Fruit fly (Drosophila melanogaster) whole organism, larva: ENCODE results near the gene CG13775.

Source experiments
- noc ChIP-seq: fragments of 200-800 bp; sonication (Bioruptor generic); optimal IDR thresholded peaks from 3 replicates; lab custom pipeline; 2019; ENCODE audit warnings: missing biosample characterization, mild to moderate bottlenecking, missing genetic modification characterization, moderate library complexity

The CG13775 gene

DNA sequence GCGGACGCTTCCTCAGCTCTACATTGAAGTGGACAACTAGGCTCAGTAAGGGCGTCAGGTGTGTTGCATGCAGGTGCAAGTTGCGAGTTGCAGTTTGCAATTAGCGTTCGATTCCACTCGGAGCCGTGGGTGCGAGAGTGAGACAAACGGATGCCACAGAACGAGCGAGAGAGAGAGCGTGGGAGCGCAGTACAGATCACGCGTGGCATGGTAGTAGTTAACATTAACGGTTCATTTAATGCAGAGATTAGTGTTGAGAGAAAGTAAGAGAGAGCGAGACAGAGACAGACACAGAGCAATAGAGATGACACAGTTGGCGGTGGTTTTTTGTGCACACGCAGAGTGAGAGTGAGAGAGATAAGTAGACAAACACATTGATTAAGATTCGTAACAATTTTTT is 17.1 kb downstream of the CG13775 start:
- no peak for TF ChIP-seq noc (tag; lab: Kevin White, UChicago)

DNA sequence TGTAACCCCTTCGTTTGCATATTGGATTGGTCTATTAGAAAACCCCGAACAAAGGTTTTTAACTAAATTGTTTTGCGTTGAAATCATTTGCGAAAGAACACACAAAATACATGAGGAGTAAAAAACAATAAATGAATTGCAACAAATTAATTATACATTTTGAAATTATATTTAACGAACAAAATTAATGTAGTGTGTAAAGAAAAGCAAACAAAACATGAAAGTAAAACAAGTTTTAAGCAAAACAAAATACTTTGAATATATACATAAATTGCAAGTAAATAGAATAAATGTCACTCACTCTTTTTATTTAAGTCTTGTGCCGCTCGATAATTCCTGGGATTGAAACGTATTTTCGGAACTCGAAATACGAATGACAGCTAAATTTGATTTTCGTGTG is 24.9 kb downstream of the CG13775 start, which contains the start of gene CG43232:
TSS of gene CG43232 (plus strand) at position 301 of the 400 bp plus-strand sequence.
- no peak for TF ChIP-seq noc (tag; lab: Kevin White, UChicago)

- no peak for TF ChIP-seq noc (tag; lab: Kevin White, UChicago)
Observed at dm6 chr2L:6925114-6925513, 31.6 kb downstream of the CG13775 start.

- peak; percentile 81 for TF ChIP-seq noc (tag; lab: Kevin White, UChicago)
Observed at dm6 chr2L:6922091-6922753, 34.5 kb downstream of the CG13775 start.

- no peak for TF ChIP-seq noc (tag; lab: Kevin White, UChicago)
Observed at dm6 chr2L:6921360-6922090, 35.2 kb downstream of the CG13775 start.

DNA sequence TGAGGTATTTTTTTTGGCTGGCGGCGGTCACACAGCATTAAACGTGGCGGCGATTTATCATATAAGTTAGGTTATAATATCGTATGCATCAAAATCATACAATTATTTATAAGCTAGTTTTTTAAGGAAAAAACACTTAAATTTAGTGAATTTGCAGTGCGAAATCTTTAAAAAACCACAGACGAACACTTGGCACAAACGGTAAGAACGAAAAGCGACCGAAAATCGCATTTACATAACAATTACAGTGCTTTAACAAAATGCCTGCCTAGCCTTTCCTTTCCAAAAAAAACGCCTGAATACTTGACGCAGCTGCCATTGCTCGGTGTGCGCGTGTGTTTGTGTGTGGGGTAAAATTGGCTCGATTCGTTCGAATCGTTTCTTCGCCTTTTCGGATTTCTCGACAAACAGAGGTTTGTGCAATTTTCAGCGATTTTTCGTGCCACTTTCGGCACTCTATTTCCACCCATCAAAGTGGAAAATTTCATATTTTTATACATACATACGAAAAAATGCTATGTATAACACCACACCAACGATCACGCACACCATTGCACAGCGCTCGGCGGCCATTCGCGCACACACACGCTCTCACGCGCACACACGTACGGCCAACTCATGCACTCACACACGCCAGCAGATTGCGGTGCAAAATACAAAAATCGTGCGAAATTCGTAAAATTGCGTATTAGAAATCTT is 35.9 kb downstream of the CG13775 start, which contains the start of gene Hrb27C:
TSS of gene Hrb27C (plus strand) at position 44 of the 699 bp plus-strand sequence.
- TF ChIP-seq noc (tag; lab: Kevin White, UChicago): no peak

- TF ChIP-seq noc (tag; lab: Kevin White, UChicago): no peak
Observed at dm6 chr2L:6919850-6920660, 36.7 kb downstream of the CG13775 start, which contains the start of gene x16. Gene x16 (minus strand): TSS chr2L:6920210.

dm6 chr2L:6919203-6919849 is 37.4 kb downstream of the CG13775 start:
- no peak for TF ChIP-seq noc (tag; lab: Kevin White, UChicago)

DNA sequence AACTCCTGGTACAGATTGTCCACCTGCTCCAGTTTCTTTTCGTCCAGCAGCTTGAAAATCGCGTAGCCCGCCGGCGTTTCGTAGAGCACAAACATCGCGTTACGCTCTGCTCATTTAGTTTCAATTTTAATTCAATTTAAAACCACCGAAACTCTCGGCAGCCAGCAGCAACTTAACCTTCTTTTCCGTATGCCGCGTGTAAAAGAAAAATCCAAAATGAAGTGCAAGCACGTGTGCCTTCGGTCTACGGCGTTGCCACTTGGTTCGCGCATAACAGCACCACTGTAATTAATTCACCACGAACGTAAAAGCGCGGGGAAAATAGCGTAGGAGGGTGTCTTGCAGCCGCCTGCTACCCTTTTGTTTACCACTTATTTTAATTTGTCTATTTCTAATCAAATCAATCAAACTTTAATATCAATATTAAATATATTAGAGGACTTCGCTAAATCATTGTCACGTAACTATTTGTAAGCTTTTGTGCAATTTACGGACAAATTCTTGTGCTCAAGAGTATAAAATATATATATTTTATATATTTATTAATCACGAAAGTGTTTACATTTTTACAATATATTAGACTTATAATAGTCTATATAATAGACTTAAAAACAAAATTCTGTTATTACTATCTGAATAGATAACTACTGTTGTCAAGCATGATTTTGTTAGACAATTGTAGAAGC is 38.1 kb downstream of the CG13775 start, which contains the start of gene nop5:
TSS of gene nop5 (minus strand) at position 227 of the 686 bp plus-strand sequence.
- TF ChIP-seq noc (tag; lab: Kevin White, UChicago): no peak

DNA sequence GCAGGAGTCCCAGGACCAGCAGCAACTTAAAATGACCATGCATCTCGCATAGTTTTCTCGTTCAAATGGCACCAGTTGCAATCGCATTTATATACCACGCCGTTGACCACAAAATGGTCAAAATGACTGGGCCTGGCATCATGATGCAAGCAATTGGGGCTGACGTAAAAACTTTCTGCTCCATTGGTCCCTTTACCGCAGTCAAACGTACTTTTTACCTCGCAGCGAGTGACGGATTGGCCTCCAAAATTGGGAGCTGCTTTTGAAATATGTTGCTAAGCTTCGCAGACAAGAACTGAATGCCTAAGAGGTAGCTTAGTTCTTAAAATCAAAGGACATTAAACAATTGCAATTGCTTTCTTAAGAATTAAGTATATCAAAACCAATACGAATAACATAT is 40.4 kb downstream of the CG13775 start, which contains the start of gene CG32829:
TSS of gene CG32829 (minus strand) at position 101 of the 400 bp plus-strand sequence.
- TF ChIP-seq noc (tag; lab: Kevin White, UChicago): no peak

DNA sequence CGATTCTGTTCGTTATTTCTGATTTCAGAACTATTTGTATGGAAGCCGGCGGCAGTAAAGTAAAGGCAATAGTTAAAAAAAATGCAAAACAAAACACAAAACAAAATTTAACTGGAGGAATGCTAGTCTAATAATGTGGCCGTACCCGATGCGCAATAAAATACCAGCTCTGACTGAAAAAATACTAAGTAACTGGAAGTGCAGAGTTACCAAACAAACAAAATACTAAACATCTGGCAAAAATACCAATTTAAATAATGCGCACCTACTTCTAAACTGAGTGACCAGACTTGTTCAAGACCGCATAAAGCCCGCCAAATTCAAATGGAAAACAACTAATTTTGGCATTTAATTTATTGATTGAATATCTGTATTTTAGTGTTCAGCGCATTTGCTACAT is 42.8 kb downstream of the CG13775 start, which contains the start of gene Wee1:
TSS of gene Wee1 (minus strand) at position 175 of the 400 bp plus-strand sequence.
- TF ChIP-seq noc (tag; lab: Kevin White, UChicago): no peak

dm6 chr2L:6907761-6908160 is 49.0 kb downstream of the CG13775 start, which contains the start of the genes Polr1F and Rat1:
Gene Polr1F (minus strand): TSS chr2L:6907844.
Gene Rat1 (plus strand): TSS chr2L:6908083.
- no peak for TF ChIP-seq noc (tag; lab: Kevin White, UChicago)
